Worm (Caenorhabditis elegans): Measurements from ENCODE around the gene tag-51.

DNA sequence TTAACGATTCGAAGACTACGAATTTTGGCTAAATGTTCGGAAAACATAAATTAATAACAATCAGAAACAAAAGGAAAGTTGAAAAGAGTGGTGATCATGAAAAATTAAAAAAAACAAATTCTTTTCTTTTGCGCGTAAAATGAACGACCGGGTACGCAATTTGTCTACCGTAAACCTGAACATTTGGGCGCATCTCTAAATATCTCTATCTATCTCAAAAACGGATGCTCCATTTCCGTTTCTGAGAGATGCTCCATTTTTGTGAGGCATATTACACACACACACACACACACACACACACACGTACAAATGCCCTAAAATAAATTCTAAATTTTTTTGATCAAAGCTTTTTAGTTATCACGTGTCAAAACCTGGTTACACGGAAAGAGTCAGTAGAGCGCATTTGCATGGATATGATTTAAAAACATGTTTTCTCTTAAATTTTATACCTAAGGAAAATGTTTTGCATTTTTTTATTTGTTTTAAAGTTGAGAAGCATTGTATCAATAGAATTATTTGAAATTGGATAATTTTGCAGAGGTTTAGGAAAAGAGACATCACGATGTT lies 35.0 kb downstream of the tag-51 start:
- TF ChIP-seq scrt-1 (GFP tag; IDR thresholded peaks at IDR 0.05) (no peak), flt-1 (GFP tag; IDR thresholded peaks at IDR 0.05) (no peak), ceh-13 (GFP tag; optimal IDR thresholded peaks at IDR 0.05) (no peak), ceh-36 (tag; optimal IDR thresholded peaks at IDR 0.05) (no peak), tra-4 (tag; optimal IDR thresholded peaks at IDR 0.05) (no peak)

All from whole organism, early embryonic.